Fruit fly (Drosophila melanogaster): ENCODE measurements around the gene CG12316.

CG12316 gene

dm6 chr3L:15104849-15105555 is 31.7 kb downstream of the CG12316 start (continued):
- no peak for TF ChIP-seq CG18476 (GFP tag; optimal IDR thresholded peaks at IDR 0.05)
- peak; percentile 43 for TF ChIP-seq CG3281 (GFP tag; optimal IDR thresholded peaks at IDR 0.05)
- TF ChIP-seq grau (tag; optimal IDR thresholded peaks at IDR 0.05) = peak; percentile 66
- peak; percentile 6 for TF ChIP-seq tx (GFP tag; optimal IDR thresholded peaks at IDR 0.05)
- TF ChIP-seq Lhr (GFP tag; optimal IDR thresholded peaks at IDR 0.05) = no peak
- no peak for TF ChIP-seq ash1 (GFP tag; optimal IDR thresholded peaks at IDR 0.05)
- TF ChIP-seq NfI (GFP tag; optimal IDR thresholded peaks at IDR 0.05) = peak; percentile 67
- no peak for TF ChIP-seq CG8765 (GFP tag; IDR thresholded peaks at IDR 0.05)
- no peak for TF ChIP-seq CG15696 (tag; optimal IDR thresholded peaks at IDR 0.05)
- no peak for TF ChIP-seq twi (tag; optimal IDR thresholded peaks at IDR 0.05)
- peak; percentile 69 for TF ChIP-seq lab (GFP tag; optimal IDR thresholded peaks at IDR 0.05)
- TF ChIP-seq Asciz (GFP tag; optimal IDR thresholded peaks at IDR 0.05) = no peak
- TF ChIP-seq Xrp1 (GFP tag; IDR thresholded peaks at IDR 0.05) = peak; percentile 48
- no peak for TF ChIP-seq z (GFP tag; IDR thresholded peaks at IDR 0.05)
- TF ChIP-seq ap (GFP tag; IDR thresholded peaks at IDR 0.05) = peak; percentile 28; the same call in 1 of the 2 replicates
- TF ChIP-seq Ssrp (tag; optimal IDR thresholded peaks at IDR 0.05) = peak; percentile 51
- TF ChIP-seq CG11398 (GFP tag; optimal IDR thresholded peaks at IDR 0.05) = peak; percentile 53
- no peak for TF ChIP-seq CG42726 (GFP tag; IDR thresholded peaks at IDR 0.05; ENCODE audit: partially characterized antibody)
- no peak for TF ChIP-seq CG2199 (GFP tag; IDR thresholded peaks at IDR 0.05)
- TF ChIP-seq CG33557 (GFP tag; optimal IDR thresholded peaks at IDR 0.05) = no peak
- TF ChIP-seq TFAM (GFP tag; optimal IDR thresholded peaks at IDR 0.05) = no peak
- no peak for TF ChIP-seq zen (tag; optimal IDR thresholded peaks at IDR 0.05)
- no peak for TF ChIP-seq kni (GFP tag; optimal IDR thresholded peaks at IDR 0.05)
- TF ChIP-seq CG16813 (GFP tag; IDR thresholded peaks at IDR 0.05; ENCODE audit: partially characterized antibody) = no peak
- TF ChIP-seq Taf1 (GFP tag; IDR thresholded peaks at IDR 0.05) = no peak
- TF ChIP-seq Camta (GFP tag; optimal IDR thresholded peaks at IDR 0.05) = peak; percentile 45
- TF ChIP-seq bcd (GFP tag; optimal IDR thresholded peaks at IDR 0.05) = peak; percentile 52
- TF ChIP-seq Pdp1 (GFP tag; optimal IDR thresholded peaks at IDR 0.05) = peak; percentile 37 to 67
- TF ChIP-seq E2f2 (GFP tag; IDR thresholded peaks at IDR 0.05) = peak; percentile 33
- peak; percentile 83 for TF ChIP-seq Med (GFP tag)
- no peak for TF ChIP-seq h (optimal IDR thresholded peaks at IDR 0.05)
- peak; percentile 3 for TF ChIP-seq Blimp-1 (GFP tag; optimal IDR thresholded peaks at IDR 0.05)
- no peak for TF ChIP-seq Doc3 (GFP tag; IDR thresholded peaks at IDR 0.05; ENCODE audit: partially characterized antibody)
- TF ChIP-seq CG17359 (tag; optimal IDR thresholded peaks at IDR 0.05) = peak; percentile 50
- TF ChIP-seq dan (GFP tag; IDR thresholded peaks at IDR 0.05) = no peak
- no peak for TF ChIP-seq CG31224 (GFP tag; IDR thresholded peaks at IDR 0.05)
- peak; percentile 1 for TF ChIP-seq CG3407 (GFP tag; optimal IDR thresholded peaks at IDR 0.05)
- peak; percentile 65; the same call in 1 of the 3 replicates for TF ChIP-seq CG11093 (GFP tag; IDR thresholded peaks at IDR 0.05)
- TF ChIP-seq Dref (GFP tag; IDR thresholded peaks at IDR 0.05) = no peak
- no peak for TF ChIP-seq Hey (tag; optimal IDR thresholded peaks at IDR 0.05)
- no peak for TF ChIP-seq CG31365 (tag; optimal IDR thresholded peaks at IDR 0.05)
- TF ChIP-seq CG34224 (GFP tag; IDR thresholded peaks at IDR 0.05; ENCODE audit: partially characterized antibody) = no peak
- 0 out of 2 replicates have a peak, but pooled peaks have one; percentile 61 for TF ChIP-seq gt (GFP tag; IDR thresholded peaks at IDR 0.05)
- TF ChIP-seq crol (GFP tag; IDR thresholded peaks at IDR 0.05) = peak; percentile 77
- TF ChIP-seq Mrtf (GFP tag; IDR thresholded peaks at IDR 0.05) = 0 out of 3 replicates have a peak, but pooled peaks have one; percentile 22
- peak; percentile 35 for TF ChIP-seq Dad (GFP tag; optimal IDR thresholded peaks at IDR 0.05)
